Fruit fly (Drosophila melanogaster) whole organism: ENCODE data around the gene CG14143.

Source experiments
- CG8478 ChIP-seq: fragments of >200 bp; optimal IDR thresholded peaks from 2 replicates; lab custom pipeline; 2018; ENCODE audit warnings: inconsistent platforms
- Dll ChIP-seq: fragments of >200 bp; optimal IDR thresholded peaks from 2 replicates; lab custom pipeline; 2017
- EcR ChIP-seq, 2 experiments: fragments of >200 bp; optimal IDR thresholded peaks; 2 replicates each; lab custom pipeline; 2017; ENCODE audit warnings: missing biosample characterization in 2 of 2, missing genetic modification characterization in 2 of 2, missing genetic modification reagents in 2 of 2
- pan ChIP-seq: fragments of >200 bp; optimal IDR thresholded peaks from 2 replicates; lab custom pipeline; 2017
- psq ChIP-seq: fragments of >200 bp; optimal IDR thresholded peaks from 2 replicates; lab custom pipeline; 2017
- usp ChIP-seq: fragments of >200 bp; optimal IDR thresholded peaks from 2 replicates; lab custom pipeline; 2017; ENCODE audit warnings: missing biosample characterization, missing genetic modification characterization, mixed read lengths

dm6 chr3L:11094279-11094678 lies 40.5 kb upstream of the CG14143 start:
- no peak for TF ChIP-seq psq (lab: Kevin White, UChicago)
- TF ChIP-seq usp (GFP tag; lab: Kevin White, UChicago), result no peak
- no peak for TF ChIP-seq EcR (GFP tag; optimal IDR thresholded peaks at IDR 0.05; lab: Kevin White, UChicago)
- TF ChIP-seq CG8478 (lab: Kevin White, UChicago), result no peak
- TF ChIP-seq pan (lab: Kevin White, UChicago), result no peak
- TF ChIP-seq Dll, result no peak
